Fruit fly (Drosophila melanogaster) whole organism, prepupa: ENCODE measurements around the gene mRpL39.

Experiments
- Blimp-1 ChIP-seq: fragments of 200-800 bp; sonication (Bioruptor generic); optimal IDR thresholded peaks from 3 replicates; lab custom pipeline; 2017; ENCODE audit warnings: missing biosample characterization, missing genetic modification characterization, mild to moderate bottlenecking, moderate library complexity, missing genetic modification reagents
- CG10669 ChIP-seq: fragments of 200-800 bp; sonication (Bioruptor generic); optimal IDR thresholded peaks from 3 replicates; lab custom pipeline; 2018; ENCODE audit warnings: missing biosample characterization, mild to moderate bottlenecking, missing genetic modification characterization, moderate library complexity
- CG1621 ChIP-seq: fragments of 200-800 bp; sonication (Bioruptor generic); optimal IDR thresholded peaks from 3 replicates; lab custom pipeline; 2018; ENCODE audit warnings: missing biosample characterization, mild to moderate bottlenecking, missing genetic modification characterization
- CG32006 ChIP-seq: fragments of 200-800 bp; sonication (Bioruptor generic); optimal IDR thresholded peaks from 3 replicates; lab custom pipeline; 2017; ENCODE audit warnings: missing biosample characterization, mild to moderate bottlenecking, missing genetic modification characterization
- CG34406 ChIP-seq: fragments of 200-800 bp; sonication (Bioruptor generic); optimal IDR thresholded peaks from 3 replicates; lab custom pipeline; 2016; ENCODE audit warnings: missing biosample characterization, missing genetic modification characterization
- CG3919 ChIP-seq: fragments of 200-800 bp; sonication (Bioruptor generic); optimal IDR thresholded peaks from 3 replicates; lab custom pipeline; 2016; ENCODE audit warnings: missing biosample characterization, missing genetic modification characterization
- CG4318 ChIP-seq: fragments of 200-800 bp; sonication (Bioruptor generic); optimal IDR thresholded peaks from 3 replicates; lab custom pipeline; 2017; ENCODE audit warnings: missing biosample characterization, mild to moderate bottlenecking, missing genetic modification characterization
- CG6276 ChIP-seq: fragments of 200-800 bp; sonication (Bioruptor generic); optimal IDR thresholded peaks from 2 replicates; lab custom pipeline; 2017; ENCODE audit warnings: missing biosample characterization, mild to moderate bottlenecking, missing genetic modification characterization
- CG6854 ChIP-seq: fragments of 200-800 bp; sonication (Bioruptor generic); optimal IDR thresholded peaks from 2 replicates; lab custom pipeline; 2017; ENCODE audit warnings: missing biosample characterization, mild to moderate bottlenecking, missing genetic modification characterization
- CG8632 ChIP-seq: fragments of 200-800 bp; sonication (Bioruptor generic); optimal IDR thresholded peaks from 3 replicates; lab custom pipeline; 2016; ENCODE audit warnings: missing biosample characterization, missing genetic modification characterization
- Eip78C ChIP-seq: fragments of 200-800 bp; sonication (Bioruptor generic); peaks from one replicate; lab custom pipeline; 2016; ENCODE audit warnings: missing biosample characterization, missing genetic modification characterization
- Eip93F ChIP-seq: fragments of 200-800 bp; sonication (Bioruptor generic); optimal IDR thresholded peaks from 2 replicates; lab custom pipeline; 2016; ENCODE audit warnings: missing biosample characterization, mild to moderate bottlenecking, missing genetic modification characterization
- Ets21C ChIP-seq: fragments of 200-800 bp; sonication (Bioruptor generic); optimal IDR thresholded peaks from 3 replicates; lab custom pipeline; 2016; ENCODE audit warnings: missing biosample characterization, missing genetic modification characterization
- Ets96B ChIP-seq: fragments of 200-800 bp; optimal IDR thresholded peaks from 2 replicates; lab custom pipeline; 2019; ENCODE audit warnings: missing biosample characterization, mild to moderate bottlenecking, missing genetic modification characterization, moderate library complexity
- Hr39 ChIP-seq: fragments of 200-800 bp; sonication (Bioruptor generic); optimal IDR thresholded peaks from 2 replicates; lab custom pipeline; 2016; ENCODE audit warnings: missing biosample characterization, missing genetic modification characterization
- Hr4 ChIP-seq: fragments of 200-800 bp; sonication (Bioruptor generic); optimal IDR thresholded peaks from 3 replicates; lab custom pipeline; 2016; ENCODE audit warnings: missing biosample characterization, missing genetic modification characterization
- Sox14 ChIP-seq: fragments of 200-800 bp; sonication (Bioruptor generic); optimal IDR thresholded peaks from 3 replicates; lab custom pipeline; 2016; ENCODE audit warnings: missing biosample characterization, missing genetic modification characterization
- Sox15 ChIP-seq: fragments of 200-800 bp; sonication (Bioruptor generic); optimal IDR thresholded peaks from 3 replicates; lab custom pipeline; 2016; ENCODE audit warnings: missing biosample characterization, missing genetic modification characterization
- acj6 ChIP-seq: fragments of 200-800 bp; sonication (Bioruptor generic); optimal IDR thresholded peaks from 3 replicates; lab custom pipeline; 2016; ENCODE audit warnings: missing biosample characterization, missing genetic modification characterization
- cyc ChIP-seq: fragments of 200-800 bp; sonication (Bioruptor generic); optimal IDR thresholded peaks from 3 replicates; lab custom pipeline; 2016; ENCODE audit warnings: missing biosample characterization, missing genetic modification characterization
- dsx ChIP-seq: fragments of 200-800 bp; optimal IDR thresholded peaks from 3 replicates; lab custom pipeline; 2019; ENCODE audit warnings: missing biosample characterization, mild to moderate bottlenecking, missing genetic modification characterization, moderate library complexity; ENCODE audit not compliant: poor library complexity, severe bottlenecking
- esn ChIP-seq: fragments of 200-800 bp; sonication (Bioruptor generic); optimal IDR thresholded peaks from 2 replicates; lab custom pipeline; 2016; ENCODE audit warnings: missing biosample characterization, mild to moderate bottlenecking, missing genetic modification characterization, moderate library complexity
- fd59A ChIP-seq: fragments of 200-800 bp; sonication (Bioruptor generic); optimal IDR thresholded peaks from 2 replicates; lab custom pipeline; 2017; ENCODE audit warnings: missing biosample characterization, mild to moderate bottlenecking, missing genetic modification characterization, missing genetic modification reagents
- fkh ChIP-seq: fragments of 200-800 bp; sonication (Bioruptor generic); optimal IDR thresholded peaks from 3 replicates; lab custom pipeline; 2017; ENCODE audit warnings: missing biosample characterization, mild to moderate bottlenecking, missing genetic modification characterization, moderate library complexity
- net ChIP-seq: fragments of 200-800 bp; sonication (Bioruptor generic); optimal IDR thresholded peaks from 3 replicates; lab custom pipeline; 2016; ENCODE audit warnings: missing biosample characterization, missing genetic modification characterization
- pdm3 ChIP-seq: fragments of 200-800 bp; sonication (Bioruptor generic); optimal IDR thresholded peaks from 3 replicates; lab custom pipeline; 2016; ENCODE audit warnings: missing biosample characterization, missing genetic modification characterization
- salr ChIP-seq, 2 experiments: fragments of 200-800 bp; sonication (Bioruptor generic); optimal IDR thresholded peaks; 3 replicates each; lab custom pipeline; 2016 to 2018; ENCODE audit warnings: missing biosample characterization in 2 of 2, missing genetic modification characterization in 2 of 2, mild to moderate bottlenecking in 1 of 2
- spab ChIP-seq: fragments of 200-800 bp; sonication (Bioruptor generic); optimal IDR thresholded peaks from 2 replicates; lab custom pipeline; 2017; ENCODE audit warnings: missing biosample characterization, mild to moderate bottlenecking, missing genetic modification characterization, missing genetic modification reagents
- ss ChIP-seq, 2 experiments: fragments of 200-800 bp; sonication (Bioruptor generic); optimal IDR thresholded peaks; 2 replicates in 1 of 2; 3 replicates in 1 of 2; lab custom pipeline; 2017 to 2018; ENCODE audit warnings: mild to moderate bottlenecking in 2 of 2, missing biosample characterization in 2 of 2, missing genetic modification characterization in 2 of 2, moderate library complexity in 1 of 2
- vri ChIP-seq: fragments of 200-800 bp; sonication (Bioruptor generic); optimal IDR thresholded peaks from 3 replicates; lab custom pipeline; 2016; ENCODE audit warnings: missing biosample characterization, mild to moderate bottlenecking, missing genetic modification characterization

Gene mRpL39

dm6 chr3L:14999284-15000019, at the start of gene mRpL39, which contains the start of gene Prosbeta2 (continued):
- peak; percentile 6 for TF ChIP-seq fkh (GFP tag; lab: Kevin White, UChicago)
- peak; percentile 36 for TF ChIP-seq Eip78C (GFP tag; lab: Kevin White, UChicago)
- no peak for TF ChIP-seq acj6
- TF ChIP-seq Hr4 (GFP tag; lab: Kevin White, UChicago) = no peak
- no peak for TF ChIP-seq CG1621 (tag; lab: Kevin White, UChicago)
- no peak for TF ChIP-seq salr (GFP tag; optimal IDR thresholded peaks at IDR 0.05; lab: Kevin White, UChicago)
- TF ChIP-seq CG6854 (GFP tag; lab: Kevin White, UChicago) = no peak
- no peak for TF ChIP-seq Eip93F (GFP tag; lab: Kevin White, UChicago)
- TF ChIP-seq Ets21C (GFP tag; lab: Kevin White, UChicago) = no peak
- TF ChIP-seq, all 60 proteins: peak for 17

DNA sequence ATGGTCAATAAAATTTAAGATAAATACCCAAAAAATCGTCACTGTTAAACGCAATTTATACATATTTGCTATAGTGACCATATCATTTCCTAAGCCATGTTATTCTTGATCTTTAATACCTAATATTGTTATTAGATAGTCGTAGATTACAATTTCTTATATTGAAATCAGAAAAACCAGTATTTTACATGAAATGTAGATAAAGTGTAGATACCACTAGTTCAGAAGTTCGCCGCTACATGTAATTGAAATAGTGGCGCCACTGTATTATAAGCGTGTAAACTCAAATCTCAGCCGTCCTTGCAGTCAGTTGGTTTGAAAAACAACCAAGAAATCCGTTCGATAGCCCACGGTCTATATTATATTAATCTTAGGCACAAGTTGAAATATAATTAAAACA, 48.6 kb upstream of the mRpL39 start:
- TF ChIP-seq cyc (GFP tag; lab: Kevin White, UChicago) = no peak
- no peak for TF ChIP-seq CG10669
- TF ChIP-seq Hr39 (GFP tag; lab: Kevin White, UChicago) = peak; percentile 5
- no peak for TF ChIP-seq CG34406 (GFP tag; lab: Kevin White, UChicago)
- no peak for TF ChIP-seq vri
- TF ChIP-seq, all 60 proteins: peak for 1

DNA sequence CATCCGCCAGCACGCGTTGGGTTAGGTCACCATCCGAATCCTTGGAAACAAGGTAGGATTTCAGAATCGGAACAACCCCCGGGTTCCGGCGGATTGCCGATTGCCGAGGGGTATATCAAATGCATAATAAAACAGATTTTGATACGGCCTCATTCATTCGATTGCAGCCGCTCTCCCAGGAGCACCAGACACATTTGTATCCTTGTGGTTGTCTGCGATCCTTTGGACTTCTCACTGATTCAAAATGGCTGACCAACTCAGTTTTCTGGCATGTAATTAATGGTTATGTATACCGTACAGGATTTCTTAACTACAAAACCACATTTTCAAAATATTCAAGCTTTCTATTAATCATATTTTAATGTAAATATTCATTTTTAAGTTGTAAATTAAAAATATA, 48.1 kb upstream of the mRpL39 start:
- TF ChIP-seq CG3919 (GFP tag; lab: Kevin White, UChicago) (no peak), CG34406 (GFP tag; lab: Kevin White, UChicago) (no peak), dsx (GFP tag; lab: Kevin White, UChicago) (no peak), Eip78C (GFP tag; lab: Kevin White, UChicago) (no peak)

- TF ChIP-seq fkh (GFP tag; lab: Kevin White, UChicago) = no peak
- TF ChIP-seq dsx (GFP tag; lab: Kevin White, UChicago) = no peak
- no peak for TF ChIP-seq Blimp-1 (GFP tag; lab: Kevin White, UChicago)
- no peak for TF ChIP-seq CG8632 (GFP tag; lab: Kevin White, UChicago)
- no peak for TF ChIP-seq CG3919 (GFP tag; lab: Kevin White, UChicago)
- TF ChIP-seq CG6276 (GFP tag; lab: Kevin White, UChicago) = no peak
- TF ChIP-seq spab (GFP tag; lab: Kevin White, UChicago) = no peak
- no peak for TF ChIP-seq Eip93F (GFP tag; lab: Kevin White, UChicago)
- no peak for TF ChIP-seq esn
- TF ChIP-seq pdm3 (GFP tag; lab: Kevin White, UChicago) = no peak
- no peak for TF ChIP-seq Sox14 (GFP tag; lab: Kevin White, UChicago)
- no peak for TF ChIP-seq Hr4 (GFP tag; lab: Kevin White, UChicago)
- no peak for TF ChIP-seq net (GFP tag; lab: Kevin White, UChicago)
- no peak for TF ChIP-seq ss (GFP tag; optimal IDR thresholded peaks at IDR 0.05; lab: Kevin White, UChicago)
- TF ChIP-seq CG32006 (GFP tag; lab: Kevin White, UChicago) = no peak
- TF ChIP-seq fd59A (GFP tag; lab: Kevin White, UChicago) = no peak
- TF ChIP-seq CG10669 = no peak
- TF ChIP-seq CG4318 = no peak
- TF ChIP-seq Ets96B = no peak
These were observed 45.6 kb upstream of the mRpL39 start for dm6 chr3L:15045114-15045513.

dm6 chr3L:15043874-15044336, 44.4 kb upstream of the mRpL39 start, which contains the start of gene ind:
TSS of gene ind (minus strand) at chr3L:15043924.
- TF ChIP-seq Sox15 (GFP tag; lab: Kevin White, UChicago) (no peak), Eip78C (GFP tag; lab: Kevin White, UChicago) (no peak)
